Fruit fly (Drosophila melanogaster) whole organism, adult: Measurements from ENCODE around the gene CG45075.

Experiments used
- CG7045 ChIP-seq: fragments of 200-800 bp; sonication (Bioruptor generic); optimal IDR thresholded peaks from 2 replicates; lab custom pipeline; 2017; ENCODE audit warnings: missing biosample characterization, mild to moderate bottlenecking, missing genetic modification characterization
- CG7101 ChIP-seq: fragments of 200-800 bp; sonication (Bioruptor generic); optimal IDR thresholded peaks from 2 replicates; lab custom pipeline; 2018; ENCODE audit warnings: missing biosample characterization, mild to moderate bottlenecking, missing genetic modification characterization, moderate library complexity
- Clk ChIP-seq: fragments of 200-800 bp; sonication (Bioruptor generic); optimal IDR thresholded peaks from 2 replicates; lab custom pipeline; 2017; ENCODE audit warnings: missing biosample characterization, missing genetic modification characterization
- Hr96 ChIP-seq: fragments of 200-800 bp; sonication (Bioruptor generic); optimal IDR thresholded peaks from 2 replicates; lab custom pipeline; 2016; ENCODE audit warnings: missing biosample characterization, missing genetic modification characterization
- cnc ChIP-seq, 2 experiments: fragments of >200 bp; optimal IDR thresholded peaks; 2 replicates each; lab custom pipeline; 2017
- ovo ChIP-seq: fragments of 200-800 bp; sonication (Bioruptor generic); optimal IDR thresholded peaks from 2 replicates; lab custom pipeline; 2016; ENCODE audit warnings: missing biosample characterization, missing genetic modification characterization
- pad ChIP-seq: fragments of 200-800 bp; sonication (Bioruptor generic); optimal IDR thresholded peaks from 3 replicates; lab custom pipeline; 2017; ENCODE audit warnings: missing biosample characterization, missing genetic modification characterization, mild to moderate bottlenecking, moderate library complexity, missing genetic modification reagents

- TF ChIP-seq CG7045: peak; percentile 47
- peak; percentile 52 for TF ChIP-seq Hr96
- peak; percentile 47 for TF ChIP-seq Clk (GFP tag; lab: Kevin White, UChicago)
- TF ChIP-seq pad (GFP tag; lab: Kevin White, UChicago): peak; percentile 54
- peak; percentile 91 to 93 for TF ChIP-seq cnc (optimal IDR thresholded peaks at IDR 0.05; lab: Kevin White, UChicago)
- peak; percentile 63 for TF ChIP-seq ovo (GFP tag; lab: Kevin White, UChicago)
- TF ChIP-seq CG7101 (tag; lab: Kevin White, UChicago): peak; percentile 66
Measured at dm6 chr2L:6088371-6089365, 2.5 kb upstream of the CG45075 start.
